Worm (Caenorhabditis elegans) whole organism, young adult: ENCODE data around the gene C54D10.10.

ENCODE experiments used
- D2030.7 ChIP-seq: fragments of 200-800 bp; sonication (Bioruptor generic); IDR thresholded peaks from 2 replicates; pipeline ENCODE4 v1.3.6; 2022; ENCODE audit warnings: missing genetic modification reagents, missing genetic modification characterization, missing compliant biosample characterization
- F10E7.11 ChIP-seq: sonication (generic microtip); optimal IDR thresholded peaks from 2 replicates; lab custom pipeline; 2017; ENCODE audit warnings: mild to moderate bottlenecking, missing genetic modification characterization, moderate library complexity, missing compliant biosample characterization
- F37B4.10 ChIP-seq: fragments of 200-800 bp; sonication (Bioruptor generic); IDR thresholded peaks from 2 replicates; pipeline ENCODE4 v1.3.6; 2022; ENCODE audit warnings: missing genetic modification characterization, missing compliant biosample characterization
- K11D2.4 ChIP-seq: fragments of 200-800 bp; sonication (Bioruptor generic); IDR thresholded peaks from 2 replicates; pipeline ENCODE4 v1.3.6; 2022; ENCODE audit warnings: missing genetic modification reagents, missing genetic modification characterization, missing compliant biosample characterization
- Y53F4B.3 ChIP-seq: fragments of 200-800 bp; sonication (Bioruptor generic); IDR thresholded peaks from 2 replicates; pipeline ENCODE4 v1.3.6; 2022; ENCODE audit warnings: missing genetic modification reagents, missing genetic modification characterization, missing compliant biosample characterization
- attf-3 ChIP-seq: fragments of 200-800 bp; sonication (Bioruptor generic); conservative IDR thresholded peaks from 2 replicates; pipeline ENCODE4 v1.3.6; 2022; ENCODE audit warnings: missing genetic modification reagents, missing genetic modification characterization, missing compliant biosample characterization
- dox-1 ChIP-seq: fragments of 200-800 bp; sonication (Bioruptor generic); IDR thresholded peaks from 2 replicates; pipeline ENCODE4 v1.3.6; 2022; ENCODE audit warnings: missing genetic modification reagents, missing genetic modification characterization, missing compliant biosample characterization
- mes-4 ChIP-seq: sonication (generic microtip); optimal IDR thresholded peaks from 2 replicates; lab custom pipeline; 2016; ENCODE audit warnings: missing genotype, missing genetic modification characterization, missing compliant biosample characterization

- TF ChIP-seq mes-4 (tag; lab: Kevin White, UChicago) (no peak), dox-1 (GFP tag; lab: Robert Waterston, UW) (no peak), Y53F4B.3 (GFP tag; lab: Robert Waterston, UW) (no peak), F10E7.11 (no peak), F37B4.10 (GFP tag; lab: Robert Waterston, UW) (no peak), attf-3 (GFP tag; lab: Robert Waterston, UW) (no peak), K11D2.4 (GFP tag; lab: Robert Waterston, UW) (no peak), D2030.7 (GFP tag; lab: Robert Waterston, UW) (no peak)
Measured at ce11 chrV:12406514-12406913, 43.3 kb downstream of the C54D10.10 start.
